Worm (Caenorhabditis elegans): ENCODE results near the gene C18F10.7.

The C18F10.7 gene

DNA sequence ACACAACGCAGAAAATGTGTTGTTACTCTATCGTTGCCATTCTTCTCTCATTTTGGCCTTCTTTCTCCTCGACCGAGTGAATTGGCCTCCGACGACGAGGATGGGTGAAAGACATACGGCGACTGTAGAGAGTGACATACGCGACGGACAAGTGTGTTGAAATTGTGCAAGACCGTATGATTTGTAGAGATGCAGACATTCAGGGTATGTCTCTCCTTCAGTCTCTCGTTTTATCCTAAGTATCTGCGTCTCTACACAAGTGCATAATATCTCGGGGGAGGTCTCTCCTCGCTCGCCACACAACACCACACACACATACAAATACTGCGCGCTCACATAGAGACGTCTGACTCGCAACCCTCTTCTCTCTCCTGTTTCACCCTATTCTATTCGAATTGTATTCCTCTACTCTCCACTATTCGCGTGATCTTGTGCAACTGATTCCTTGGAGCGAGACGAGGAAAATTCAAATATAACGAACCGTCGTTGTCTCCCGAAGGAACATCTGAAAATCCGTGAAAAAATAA is 2.0 kb upstream of the C18F10.7 start, which contains the start of gene hmg-1.2 (continued):
- TF ChIP-seq egl-18 (GFP tag; IDR thresholded peaks at IDR 0.05) (0 out of 2 replicates have a peak, but pooled peaks have one; percentile 35), rec-8 (tag; optimal IDR thresholded peaks at IDR 0.05) (no peak), chd-7 (tag; optimal IDR thresholded peaks at IDR 0.05) (peak; percentile 74), dpff-1 (tag; optimal IDR thresholded peaks at IDR 0.05) (no peak), F37B4.10 (GFP tag; IDR thresholded peaks at IDR 0.05) (no peak), dox-1 (GFP tag; IDR thresholded peaks at IDR 0.05) (peak; percentile 73), attf-5 (GFP tag; optimal IDR thresholded peaks at IDR 0.05) (peak; percentile 62), B0261.1 (tag; optimal IDR thresholded peaks at IDR 0.05) (no peak), nhr-120 (GFP tag; IDR thresholded peaks at IDR 0.05) (no peak), zfh-2 (GFP tag; conservative IDR thresholded peaks at IDR 0.05) (no peak), bed-1 (GFP tag; IDR thresholded peaks at IDR 0.05) (no peak), lsy-27 (tag; optimal IDR thresholded peaks at IDR 0.05; ENCODE audit: borderline replicate concordance, insufficient read depth) (peak; percentile 27), C06A6.2 (GFP tag; conservative IDR thresholded peaks at IDR 0.05) (0 out of 2 replicates have a peak, but pooled peaks have one; percentile 48), mxl-1 (tag; optimal IDR thresholded peaks at IDR 0.05) (no peak), F23B12.7 (tag; optimal IDR thresholded peaks at IDR 0.05; ENCODE audit: insufficient read depth) (no peak), repo-1 (tag; optimal IDR thresholded peaks at IDR 0.05) (peak; percentile 73), mcd-1 (GFP tag; IDR thresholded peaks at IDR 0.05) (peak; percentile 57), mel-28 (tag; optimal IDR thresholded peaks at IDR 0.05; ENCODE audit: borderline replicate concordance) (no peak), nfya-1 (tag; optimal IDR thresholded peaks at IDR 0.05; ENCODE audit: borderline replicate concordance, insufficient read depth) (no peak), ceh-27 (GFP tag; optimal IDR thresholded peaks at IDR 0.05) (peak; percentile 76), aptf-2 (GFP tag; conservative IDR thresholded peaks at IDR 0.05) (no peak), F57C9.4 (tag; optimal IDR thresholded peaks at IDR 0.05) (no peak), lir-1 (GFP tag; conservative IDR thresholded peaks at IDR 0.05) (no peak), fkh-3 (tag; optimal IDR thresholded peaks at IDR 0.05) (no peak), Y95B8A.8 (GFP tag; IDR thresholded peaks at IDR 0.05) (no peak), nfya-2 (GFP tag; IDR thresholded peaks at IDR 0.05) (no peak), F33H1.4 (GFP tag; IDR thresholded peaks at IDR 0.05) (no peak; the same call in 1 of the 2 replicates), hsf-1 (GFP tag; IDR thresholded peaks at IDR 0.05) (no peak), T07F8.4 (tag; optimal IDR thresholded peaks at IDR 0.05) (no peak), nhr-80 (tag; optimal IDR thresholded peaks at IDR 0.05) (peak; percentile 74), let-526 (GFP tag; IDR thresholded peaks at IDR 0.05) (no peak), ztf-26 (tag; optimal IDR thresholded peaks at IDR 0.05) (peak; percentile 69), tlf-1 (GFP tag; optimal IDR thresholded peaks at IDR 0.05) (peak; percentile 55), somi-1 (GFP tag; optimal IDR thresholded peaks at IDR 0.05) (peak; percentile 47), athp-1 (tag; optimal IDR thresholded peaks at IDR 0.05) (peak; percentile 50), K11D2.4 (GFP tag; IDR thresholded peaks at IDR 0.05) (0 out of 2 replicates have a peak, but pooled peaks have one; percentile 9), hmg-1.2 (GFP tag; IDR thresholded peaks at IDR 0.05) (peak; percentile 99), B0336.3 (GFP tag; IDR thresholded peaks at IDR 0.05) (peak; percentile 85), ama-1 (optimal IDR thresholded peaks at IDR 0.05) (no peak), ama-1 (GFP tag; optimal IDR thresholded peaks at IDR 0.05) (no peak), ztf-22 (GFP tag; optimal IDR thresholded peaks at IDR 0.05) (peak; percentile 12), lag-1 (GFP tag; IDR thresholded peaks at IDR 0.05) (no peak), ZK185.1 (tag; optimal IDR thresholded peaks at IDR 0.05; ENCODE audit: poor library complexity, severe bottlenecking) (peak; percentile 76), F39B2.1 (GFP tag; IDR thresholded peaks at IDR 0.05) (no peak), ets-4 (GFP tag; optimal IDR thresholded peaks at IDR 0.05) (no peak), gei-17 (GFP tag; optimal IDR thresholded peaks at IDR 0.05) (peak; percentile 67), egl-44 (GFP tag; IDR thresholded peaks at IDR 0.05) (no peak), F49E8.2 (tag; optimal IDR thresholded peaks at IDR 0.05; ENCODE audit: insufficient read depth) (no peak)

Data from whole organism, young adult.